Worm (Caenorhabditis elegans) whole organism, L1 larva: ENCODE data around the gene F47C12.8.
A peak's percentile ranks its signal among the peaks of the same experiment; 100 is the strongest.

ENCODE experiments used
- C04F5.9 ChIP-seq: sonication (generic microtip); optimal IDR thresholded peaks from 2 replicates; lab custom pipeline; 2016; ENCODE audit warnings: missing genetic modification characterization, missing compliant biosample characterization
- C16A3.4 ChIP-seq: fragments of 150-350 bp; optimal IDR thresholded peaks from 2 replicates; lab custom pipeline; 2014; ENCODE audit warnings: missing biosample characterization, missing genetic modification characterization
- C34B4.2 ChIP-seq: sonication (generic microtip); optimal IDR thresholded peaks from 2 replicates; lab custom pipeline; 2017; ENCODE audit warnings: mild to moderate bottlenecking, missing genetic modification characterization, missing compliant biosample characterization
- Y116A8C.19 ChIP-seq: sonication (generic microtip); optimal IDR thresholded peaks from 2 replicates; lab custom pipeline; 2016; ENCODE audit warnings: missing compliant biosample characterization, missing genetic modification characterization, borderline replicate concordance
- aly-2 ChIP-seq: fragments of 150-350 bp; optimal IDR thresholded peaks from 2 replicates; lab custom pipeline; 2014; ENCODE audit warnings: missing biosample characterization, missing genetic modification characterization
- ama-1 ChIP-seq: fragments of 150-350 bp; optimal IDR thresholded peaks from 2 replicates; lab custom pipeline; 2014
- blmp-1 ChIP-seq: fragments of 150-350 bp; optimal IDR thresholded peaks from 2 replicates; lab custom pipeline; 2014; ENCODE audit warnings: missing biosample characterization, missing genetic modification characterization
- ceh-63 ChIP-seq: fragments of 200-800 bp; sonication (Bioruptor generic); optimal IDR thresholded peaks from 2 replicates; lab custom pipeline; 2018; ENCODE audit warnings: mild to moderate bottlenecking, missing genetic modification characterization, missing compliant biosample characterization
- ceh-82 ChIP-seq, 3 experiments: fragments of 150-350 bp in 1 of 3; sonication (generic microtip) in 2 of 3; optimal IDR thresholded peaks; 2 replicates each; lab custom pipeline; 2014 to 2017; ENCODE audit warnings: missing biosample characterization in 3 of 3, missing genetic modification characterization in 3 of 3
- ceh-88 ChIP-seq: fragments of 200-800 bp; sonication (Bioruptor generic); IDR thresholded peaks from 2 replicates; pipeline ENCODE4 v1.3.6; 2022; ENCODE audit warnings: missing genetic modification characterization, missing compliant biosample characterization
- ces-1 ChIP-seq: fragments of 150-350 bp; optimal IDR thresholded peaks from 2 replicates; lab custom pipeline; 2014; ENCODE audit warnings: missing biosample characterization, missing genetic modification reagents, missing genetic modification characterization
- dsc-1 ChIP-seq: sonication (generic microtip); optimal IDR thresholded peaks from 2 replicates; lab custom pipeline; 2016; ENCODE audit warnings: mild to moderate bottlenecking, missing genetic modification characterization, missing compliant biosample characterization
- efl-1 ChIP-seq, 4 experiments: fragments of 150-350 bp; optimal IDR thresholded peaks in 3 of 4; peaks in 1 of 4; 1 replicate in 1 of 4; 2 replicates in 3 of 4; lab custom pipeline; 2014; ENCODE audit warnings: missing biosample characterization in 2 of 4, missing genetic modification characterization in 2 of 4, missing genetic modification reagents in 2 of 4
- egl-27 ChIP-seq, 2 experiments: fragments of 150-350 bp in 1 of 2; sonication (generic microtip); optimal IDR thresholded peaks; 3 replicates each; lab custom pipeline; 2017 to 2018; ENCODE audit warnings: missing biosample characterization in 2 of 2, missing genetic modification characterization in 2 of 2, missing genetic modification reagents in 2 of 2
- elt-2 ChIP-seq: sonication (generic microtip); optimal IDR thresholded peaks from 2 replicates; lab custom pipeline; 2016; ENCODE audit warnings: missing genetic modification characterization, mild to moderate bottlenecking, inconsistent platforms, missing compliant biosample characterization, missing genetic modification reagents
- ets-5 ChIP-seq: fragments of 200-800 bp; sonication (Bioruptor generic); IDR thresholded peaks from 2 replicates; pipeline ENCODE4 v1.3.6; 2022; ENCODE audit warnings: missing genetic modification characterization, missing compliant biosample characterization
- fkh-4 ChIP-seq: sonication (generic microtip); optimal IDR thresholded peaks from 2 replicates; lab custom pipeline; 2016; ENCODE audit warnings: missing compliant biosample characterization, missing genetic modification characterization, borderline replicate concordance
- fos-1 ChIP-seq: fragments of 150-350 bp; optimal IDR thresholded peaks from 2 replicates; lab custom pipeline; 2014; ENCODE audit warnings: missing biosample characterization, missing genetic modification characterization
- hlh-4 ChIP-seq: sonication (generic microtip); optimal IDR thresholded peaks from 2 replicates; lab custom pipeline; 2016; ENCODE audit warnings: mild to moderate bottlenecking, missing genetic modification characterization, missing compliant biosample characterization
- irx-1 ChIP-seq: sonication (generic microtip); optimal IDR thresholded peaks from 2 replicates; lab custom pipeline; 2016; ENCODE audit warnings: missing genetic modification characterization, missing compliant biosample characterization
- jun-1 ChIP-seq: fragments of 150-350 bp; optimal IDR thresholded peaks from 2 replicates; lab custom pipeline; 2014; ENCODE audit warnings: missing biosample characterization, missing genetic modification reagents, missing genetic modification characterization
- lin-14 ChIP-seq: fragments of 200-800 bp; sonication (Bioruptor generic); optimal IDR thresholded peaks from 2 replicates; lab custom pipeline; 2018; ENCODE audit warnings: mild to moderate bottlenecking, missing genetic modification characterization, moderate library complexity, missing compliant biosample characterization
- lin-35 ChIP-seq, 2 experiments: fragments of 150-350 bp; optimal IDR thresholded peaks; 2 replicates each; lab custom pipeline; 2014; ENCODE audit warnings: missing biosample characterization in 2 of 2, missing genetic modification characterization in 2 of 2, missing genetic modification reagents in 2 of 2
- lir-3 ChIP-seq: sonication (generic microtip); optimal IDR thresholded peaks from 2 replicates; lab custom pipeline; 2016; ENCODE audit warnings: mild to moderate bottlenecking, missing genetic modification characterization, moderate library complexity, missing compliant biosample characterization; ENCODE audit not compliant: poor library complexity
- mab-9 ChIP-seq: fragments of 200-800 bp; sonication (Bioruptor generic); IDR thresholded peaks from 2 replicates; pipeline ENCODE4 v1.3.6; 2022; ENCODE audit warnings: missing genetic modification reagents, missing genetic modification characterization, missing compliant biosample characterization
- mdl-1 ChIP-seq, 2 experiments: fragments of 150-350 bp; optimal IDR thresholded peaks; 2 replicates each; lab custom pipeline; 2014 to 2017; ENCODE audit warnings: missing biosample characterization in 2 of 2, missing genetic modification characterization in 2 of 2, inconsistent platforms in 1 of 2
- mef-2 ChIP-seq: fragments of 150-350 bp; optimal IDR thresholded peaks from 2 replicates; lab custom pipeline; 2014; ENCODE audit warnings: missing biosample characterization, missing genetic modification characterization
- mep-1 ChIP-seq: fragments of 150-350 bp; optimal IDR thresholded peaks from 2 replicates; lab custom pipeline; 2014; ENCODE audit warnings: missing biosample characterization, missing genetic modification characterization
- nhr-11 ChIP-seq: fragments of 150-350 bp; optimal IDR thresholded peaks from 2 replicates; lab custom pipeline; 2014; ENCODE audit warnings: missing biosample characterization, missing genetic modification characterization
- nhr-47 ChIP-seq: sonication (generic microtip); optimal IDR thresholded peaks from 2 replicates; lab custom pipeline; 2016; ENCODE audit warnings: mild to moderate bottlenecking, missing genetic modification characterization, moderate library complexity, missing compliant biosample characterization
- nhr-76 ChIP-seq: sonication (generic microtip); optimal IDR thresholded peaks from 2 replicates; lab custom pipeline; 2017; ENCODE audit warnings: missing biosample characterization, missing genetic modification characterization
- nhr-77 ChIP-seq: fragments of 150-350 bp; optimal IDR thresholded peaks from 2 replicates; lab custom pipeline; 2014; ENCODE audit warnings: missing biosample characterization, missing genetic modification characterization
- nhr-84 ChIP-seq: sonication (generic microtip); optimal IDR thresholded peaks from 2 replicates; lab custom pipeline; 2017; ENCODE audit warnings: missing biosample characterization, missing genetic modification characterization
- nhr-90 ChIP-seq: sonication (generic microtip); optimal IDR thresholded peaks from 2 replicates; lab custom pipeline; 2016; ENCODE audit warnings: mild to moderate bottlenecking, missing genetic modification characterization, missing compliant biosample characterization; ENCODE audit not compliant: poor library complexity
- pag-3 ChIP-seq: sonication (generic microtip); optimal IDR thresholded peaks from 2 replicates; lab custom pipeline; 2017; ENCODE audit warnings: missing genetic modification characterization, mild to moderate bottlenecking, missing compliant biosample characterization, antibody characterized with exemption, borderline replicate concordance; ENCODE audit not compliant: insufficient read depth
- pqm-1 ChIP-seq: sonication (generic microtip); optimal IDR thresholded peaks from 3 replicates; lab custom pipeline; 2017; ENCODE audit warnings: missing biosample characterization, missing genetic modification characterization
- skn-1 ChIP-seq: fragments of 150-350 bp; optimal IDR thresholded peaks from 2 replicates; lab custom pipeline; 2014; ENCODE audit warnings: missing biosample characterization, missing genetic modification characterization
- snpc-4 ChIP-seq: fragments of 150-350 bp; optimal IDR thresholded peaks from 2 replicates; lab custom pipeline; 2014; ENCODE audit warnings: missing biosample characterization, missing genetic modification characterization
- snu-23 ChIP-seq: sonication (generic microtip); optimal IDR thresholded peaks from 2 replicates; lab custom pipeline; 2016; ENCODE audit warnings: missing genetic modification characterization, missing compliant biosample characterization
- sptf-1 ChIP-seq: fragments of 150-350 bp; optimal IDR thresholded peaks from 2 replicates; lab custom pipeline; 2014; ENCODE audit warnings: missing biosample characterization, missing genetic modification characterization
- sup-37 ChIP-seq: fragments of 200-800 bp; sonication (Bioruptor generic); optimal IDR thresholded peaks from 2 replicates; lab custom pipeline; 2018; ENCODE audit warnings: mild to moderate bottlenecking, missing genetic modification characterization, missing compliant biosample characterization
- unc-130 ChIP-seq: fragments of 150-350 bp; optimal IDR thresholded peaks from 2 replicates; lab custom pipeline; 2017; ENCODE audit warnings: missing biosample characterization, missing genetic modification characterization, inconsistent platforms
- unc-30 ChIP-seq: sonication (generic microtip); optimal IDR thresholded peaks from 2 replicates; lab custom pipeline; 2017; ENCODE audit warnings: missing biosample characterization, missing genetic modification characterization
- unc-98 ChIP-seq: fragments of 200-800 bp; sonication (Bioruptor generic); IDR thresholded peaks from 2 replicates; pipeline ENCODE4 v1.3.6; 2022; ENCODE audit warnings: missing genetic modification characterization, missing compliant biosample characterization
- vab-15 ChIP-seq: sonication (generic microtip); optimal IDR thresholded peaks from 2 replicates; lab custom pipeline; 2017; ENCODE audit warnings: missing genotype, mild to moderate bottlenecking, missing genetic modification characterization, missing compliant biosample characterization
- xbp-1 ChIP-seq: sonication (generic microtip); optimal IDR thresholded peaks from 2 replicates; lab custom pipeline; 2016; ENCODE audit warnings: missing genetic modification characterization, missing compliant biosample characterization
- zip-4 ChIP-seq: fragments of 200-800 bp; sonication (Bioruptor generic); optimal IDR thresholded peaks from 2 replicates; lab custom pipeline; 2018; ENCODE audit warnings: mild to moderate bottlenecking, missing genetic modification characterization, moderate library complexity, missing compliant biosample characterization

The F47C12.8 gene

ce11 chrIV:4024159-4025004 is 26.0 kb upstream of the F47C12.8 start (continued):
- TF ChIP-seq mdl-1 (tag; optimal IDR thresholded peaks at IDR 0.05; lab: Kevin White, UChicago) = peak in 1 of 2 experiments; percentile 94
- no peak for TF ChIP-seq nhr-84
- peak; percentile 50 for TF ChIP-seq mep-1 (tag; lab: Kevin White, UChicago)
- no peak for TF ChIP-seq ceh-63 (GFP tag; lab: Kevin White, UChicago)
- TF ChIP-seq fos-1 (tag; lab: Kevin White, UChicago) = no peak
- TF ChIP-seq lin-35 (GFP tag; optimal IDR thresholded peaks at IDR 0.05; lab: Kevin White, UChicago) = peak; percentile 48 to 79
- no peak for TF ChIP-seq ets-5 (GFP tag; lab: Robert Waterston, UW)
- no peak for TF ChIP-seq ama-1 (lab: Kevin White, UChicago)
- peak; percentile 93 for TF ChIP-seq lin-14 (GFP tag; lab: Kevin White, UChicago)
- no peak for TF ChIP-seq sptf-1 (tag; lab: Kevin White, UChicago)
- TF ChIP-seq snu-23 (GFP tag; lab: Kevin White, UChicago) = peak; percentile 65
- no peak for TF ChIP-seq egl-27 (tag; optimal IDR thresholded peaks at IDR 0.05; lab: Kevin White, UChicago)
- TF ChIP-seq unc-30 (tag; lab: Kevin White, UChicago) = no peak
- TF ChIP-seq unc-130 (tag; lab: Kevin White, UChicago) = peak; percentile 78
- TF ChIP-seq irx-1 = peak; percentile 31
- TF ChIP-seq unc-98 (GFP tag; lab: Robert Waterston, UW) = no peak
- TF ChIP-seq ceh-88 = no peak
- TF ChIP-seq nhr-77 (tag; lab: Kevin White, UChicago) = peak; percentile 79
- TF ChIP-seq blmp-1 (tag; lab: Kevin White, UChicago) = peak; percentile 82
- TF ChIP-seq pag-3 (tag; lab: Kevin White, UChicago) = peak; percentile 53
- TF ChIP-seq elt-2 (tag; lab: Kevin White, UChicago) = peak; percentile 67
- no peak for TF ChIP-seq vab-15
- TF ChIP-seq C16A3.4 (tag; lab: Kevin White, UChicago) = peak; percentile 75
- no peak for TF ChIP-seq ces-1 (GFP tag; lab: Kevin White, UChicago)
- no peak for TF ChIP-seq snpc-4
- TF ChIP-seq nhr-11 (tag; lab: Kevin White, UChicago) = no peak
- TF ChIP-seq mef-2 = peak; percentile 58
- no peak for TF ChIP-seq C34B4.2 (tag; lab: Kevin White, UChicago)
- peak; percentile 73 for TF ChIP-seq jun-1
- TF ChIP-seq Y116A8C.19 = no peak
- TF ChIP-seq fkh-4 (tag; lab: Kevin White, UChicago) = no peak
- peak; percentile 52 for TF ChIP-seq dsc-1 (tag; lab: Kevin White, UChicago)
- no peak for TF ChIP-seq aly-2 (tag; lab: Kevin White, UChicago)
- peak; percentile 29 to 77 (median 67) for TF ChIP-seq ceh-82 (tag; optimal IDR thresholded peaks at IDR 0.05; lab: Kevin White, UChicago)
- peak; percentile 83 for TF ChIP-seq skn-1
- no peak for TF ChIP-seq pqm-1 (tag; lab: Kevin White, UChicago)
- TF ChIP-seq xbp-1 = peak; percentile 44
- TF ChIP-seq C04F5.9 (tag; lab: Kevin White, UChicago) = no peak
- TF ChIP-seq efl-1 (optimal IDR thresholded peaks at IDR 0.05; lab: Kevin White, UChicago) = peak; percentile 67 to 72
- peak; percentile 31 to 94 for TF ChIP-seq efl-1 (GFP tag; optimal IDR thresholded peaks at IDR 0.05 in 1 of 2; lab: Kevin White, UChicago)
- no peak for TF ChIP-seq zip-4 (GFP tag; lab: Kevin White, UChicago)
- TF ChIP-seq mab-9 (GFP tag; lab: Robert Waterston, UW) = no peak
- TF ChIP-seq hlh-4 (tag; lab: Kevin White, UChicago) = no peak
- peak; percentile 50 for TF ChIP-seq sup-37 (GFP tag; lab: Kevin White, UChicago)
- TF ChIP-seq nhr-47 (tag; lab: Kevin White, UChicago) = peak; percentile 77
- TF ChIP-seq nhr-76 (tag; lab: Kevin White, UChicago) = no peak
- TF ChIP-seq lir-3 (tag; lab: Kevin White, UChicago) = peak; percentile 30
- TF ChIP-seq nhr-90 (tag; lab: Kevin White, UChicago) = peak; percentile 38
